Worm (Caenorhabditis elegans): ENCODE results near the gene slfl-4.
"Not testable (repeated sequence)": the region's sequence is repeated elsewhere in the genome, so short reads cannot be mapped to it uniquely, and the experiment has no call there.

Gene slfl-4

DNA sequence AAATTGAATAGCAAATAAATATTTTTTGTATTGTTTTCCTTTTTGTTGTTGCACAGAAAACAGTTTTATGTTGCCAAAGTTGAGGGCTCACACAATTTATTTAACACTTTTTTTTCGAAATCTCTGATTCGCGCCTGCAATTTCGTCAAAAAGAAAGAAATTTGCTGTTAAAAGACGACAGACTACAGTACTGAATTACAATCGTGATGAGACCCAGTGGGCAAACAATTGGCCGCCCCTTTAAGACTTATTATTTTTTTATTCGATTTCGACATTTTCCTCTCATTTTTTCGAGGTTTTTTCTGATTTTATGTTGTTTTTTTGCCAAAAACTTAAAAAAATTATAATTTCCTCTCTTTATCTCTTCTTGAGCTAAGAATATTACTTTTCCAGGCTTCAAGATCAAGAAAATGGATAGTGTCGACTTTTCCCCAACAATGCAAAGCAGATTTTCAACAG is at the start of gene slfl-4:
Gene slfl-4, plus strand, starts transcription at position 409 of the 459 bp plus-strand sequence.
- TF ChIP-seq skn-1 (tag; optimal IDR thresholded peaks at IDR 0.05) (no peak), elt-3 (tag; optimal IDR thresholded peaks at IDR 0.05) (no peak), lsy-2 (tag; optimal IDR thresholded peaks at IDR 0.05) (no peak), egl-27 (tag; optimal IDR thresholded peaks at IDR 0.05) (no peak), lin-11 (tag; optimal IDR thresholded peaks at IDR 0.05) (no peak), sem-4 (tag; optimal IDR thresholded peaks at IDR 0.05) (no peak), lin-39 (tag; optimal IDR thresholded peaks at IDR 0.05) (no peak), crh-2 (tag; optimal IDR thresholded peaks at IDR 0.05) (no peak), nhr-10 (tag; optimal IDR thresholded peaks at IDR 0.05) (no peak), ceh-16 (tag; optimal IDR thresholded peaks at IDR 0.05) (no peak), nhr-11 (tag; optimal IDR thresholded peaks at IDR 0.05) (no peak), gmeb-1 (tag; optimal IDR thresholded peaks at IDR 0.05) (no peak), mdl-1 (tag; optimal IDR thresholded peaks at IDR 0.05) (no peak)

DNA sequence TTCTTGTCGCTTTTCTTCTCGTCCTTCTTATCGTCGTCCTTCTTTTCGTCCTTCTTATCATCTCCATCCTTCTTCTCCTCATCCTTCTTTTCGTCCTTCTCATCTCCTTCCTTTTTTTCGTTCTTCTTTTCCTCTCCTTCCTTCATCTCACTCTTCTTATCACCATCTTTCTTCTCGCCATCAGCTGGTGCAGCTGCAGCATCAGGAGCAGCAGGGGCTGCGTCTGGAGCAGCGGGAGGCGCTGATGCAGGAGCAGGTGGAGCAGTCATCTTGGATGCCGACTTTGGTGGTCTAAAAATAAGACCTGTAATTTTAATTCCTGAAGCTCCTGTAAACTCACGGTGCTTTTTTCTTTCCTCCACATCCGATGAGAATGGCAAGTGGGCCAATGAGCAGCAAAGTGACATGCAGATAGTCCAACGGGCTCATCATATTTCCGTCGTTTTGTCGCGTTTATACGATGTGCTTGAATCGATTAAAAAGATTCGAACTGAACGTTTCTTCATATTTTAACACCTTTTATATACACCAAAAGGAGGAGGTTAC is 49.0 kb upstream of the slfl-4 start, which contains the start of gene cylc-1:
Gene cylc-1, minus strand, starts transcription at position 496 of the 546 bp plus-strand sequence.
- TF ChIP-seq Y55F3AM.14 (GFP tag; optimal IDR thresholded peaks at IDR 0.05); nhr-237 (tag; optimal IDR thresholded peaks at IDR 0.05); snpc-4 (tag; optimal IDR thresholded peaks at IDR 0.05): not testable (repeated sequence)

DNA sequence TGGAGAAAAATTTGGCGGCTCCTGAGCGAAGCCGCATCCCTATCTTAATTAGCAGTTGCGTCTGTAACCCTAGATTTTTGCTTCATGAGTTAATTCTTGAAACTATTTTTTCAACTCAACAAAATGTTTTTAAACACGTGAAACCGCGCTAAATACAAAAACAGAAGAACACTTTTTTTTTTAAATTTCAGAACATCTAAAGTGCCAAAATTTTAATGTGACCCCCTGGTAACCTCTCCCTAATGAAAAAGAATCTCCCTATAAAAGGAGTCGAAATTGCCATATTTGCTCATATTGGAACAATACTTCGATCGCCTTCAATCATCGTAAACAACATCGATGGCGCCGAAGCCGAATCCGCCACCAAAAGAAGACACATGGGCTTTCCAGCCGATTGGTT is 47.8 kb upstream of the slfl-4 start, which contains the start of gene nsph-4.1:
Gene nsph-4.1, plus strand, starts transcription at position 301 of the 400 bp plus-strand sequence.
- not testable (repeated sequence) for TF ChIP-seq ztf-1 (GFP tag; conservative IDR thresholded peaks at IDR 0.05); nhr-6 (tag; optimal IDR thresholded peaks at IDR 0.05); nhr-77 (tag; optimal IDR thresholded peaks at IDR 0.05)

DNA sequence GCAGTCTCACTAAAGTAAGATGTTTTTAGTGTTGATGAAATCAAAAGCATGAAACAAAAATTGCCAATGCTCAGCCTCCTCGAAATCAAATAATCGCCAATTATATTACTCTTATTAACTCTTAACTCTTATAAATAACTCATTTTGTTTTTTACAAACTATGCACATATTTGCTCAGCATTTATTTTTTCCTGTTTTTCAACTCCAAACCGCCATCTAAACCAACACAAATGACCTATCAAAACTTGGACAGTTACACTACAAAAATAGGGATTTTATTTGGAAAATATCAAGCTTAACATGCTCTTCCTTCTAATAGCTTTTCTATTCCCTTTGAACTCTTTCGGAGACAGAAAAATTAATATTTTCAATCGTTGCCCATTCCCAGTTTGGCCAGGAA is 45.7 kb upstream of the slfl-4 start, which contains the start of gene thn-6:
Gene thn-6, plus strand, starts transcription at position 301 of the 400 bp plus-strand sequence.
- no peak for TF ChIP-seq nhr-129 (tag; optimal IDR thresholded peaks at IDR 0.05)
- no peak for TF ChIP-seq nhr-11 (tag; optimal IDR thresholded peaks at IDR 0.05)
- no peak for TF ChIP-seq elt-3 (tag; optimal IDR thresholded peaks at IDR 0.05)
- no peak for TF ChIP-seq sma-9 (GFP tag; optimal IDR thresholded peaks at IDR 0.05)
- no peak for TF ChIP-seq sma-9 (tag; optimal IDR thresholded peaks at IDR 0.05)
- TF ChIP-seq sma-3 (GFP tag; optimal IDR thresholded peaks at IDR 0.05), result no peak
- TF ChIP-seq nhr-25 (tag; optimal IDR thresholded peaks at IDR 0.05), result no peak
- TF ChIP-seq nhr-77 (tag; optimal IDR thresholded peaks at IDR 0.05), result no peak
- no peak for TF ChIP-seq unc-39 (tag; optimal IDR thresholded peaks at IDR 0.05)
- TF ChIP-seq sem-4 (tag; optimal IDR thresholded peaks at IDR 0.05), result no peak

DNA sequence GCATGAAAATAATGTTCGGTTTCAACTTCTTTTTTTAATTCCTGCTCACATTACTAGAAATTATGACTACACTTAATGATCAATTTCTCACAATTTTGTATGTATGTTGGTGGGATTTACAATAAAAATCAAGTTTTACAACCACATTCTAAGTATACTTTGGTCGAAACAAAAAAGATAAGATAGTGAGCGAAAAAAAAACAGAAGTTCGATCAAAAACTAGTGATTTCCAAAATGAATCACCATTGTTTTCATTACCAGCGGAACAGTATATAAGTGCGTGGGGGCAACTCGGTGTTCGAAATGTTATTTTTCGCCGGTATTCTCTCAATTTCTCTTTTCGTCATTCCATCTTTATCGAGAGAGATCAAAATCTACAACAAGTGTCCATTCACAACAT is 43.8 kb upstream of the slfl-4 start, which contains the start of gene thn-5:
Gene thn-5, plus strand, starts transcription at position 301 of the 400 bp plus-strand sequence.
- TF ChIP-seq lsy-2 (tag; optimal IDR thresholded peaks at IDR 0.05) (no peak), fos-1 (tag; optimal IDR thresholded peaks at IDR 0.05) (no peak), gmeb-1 (tag; optimal IDR thresholded peaks at IDR 0.05) (no peak), nhr-11 (tag; optimal IDR thresholded peaks at IDR 0.05) (no peak), nhr-25 (tag; optimal IDR thresholded peaks at IDR 0.05) (no peak), mab-5 (tag; optimal IDR thresholded peaks at IDR 0.05) (no peak), unc-55 (GFP tag; optimal IDR thresholded peaks at IDR 0.05) (no peak), C34F6.9 (tag; optimal IDR thresholded peaks at IDR 0.05) (no peak), zag-1 (tag; optimal IDR thresholded peaks at IDR 0.05) (no peak), sma-9 (GFP tag; optimal IDR thresholded peaks at IDR 0.05) (no peak), sma-9 (tag; optimal IDR thresholded peaks at IDR 0.05) (no peak), nhr-237 (tag; optimal IDR thresholded peaks at IDR 0.05) (no peak), lin-39 (tag; optimal IDR thresholded peaks at IDR 0.05) (no peak), aly-2 (tag; optimal IDR thresholded peaks at IDR 0.05) (no peak)

DNA sequence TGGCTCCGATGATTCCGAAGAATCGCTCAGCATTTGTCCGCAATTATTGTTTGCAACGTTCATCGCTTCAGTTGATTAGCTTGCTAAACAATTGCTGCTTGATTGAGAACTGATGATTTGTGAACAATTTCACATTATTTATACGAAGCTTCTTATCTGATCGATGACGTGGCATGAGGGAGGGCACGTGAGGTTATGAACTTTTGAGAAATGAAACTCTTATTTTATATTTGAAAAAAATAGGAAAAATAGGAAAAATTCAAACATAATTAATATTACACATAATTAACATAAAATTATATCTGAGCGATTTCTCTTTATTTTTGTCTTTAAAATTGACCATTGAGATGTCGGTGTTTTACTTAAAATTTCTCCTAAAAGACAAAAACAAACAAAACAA is 19.7 kb upstream of the slfl-4 start, which contains the start of gene F36H12.10:
Gene F36H12.10, minus strand, starts transcription at position 101 of the 400 bp plus-strand sequence.
- TF ChIP-seq C34F6.9 (tag; optimal IDR thresholded peaks at IDR 0.05); dmd-4 (tag; optimal IDR thresholded peaks at IDR 0.05); unc-55 (GFP tag; optimal IDR thresholded peaks at IDR 0.05): not testable (repeated sequence)
